Worm (Caenorhabditis elegans): ENCODE measurements around the gene ccdc-12.

Gene ccdc-12

ce11 chrIV:2542001-2542400 lies 47.0 kb upstream of the ccdc-12 start, which contains the start of gene sprr-3:
Gene sprr-3 (plus strand): TSS chrIV:2542301.
- no peak for TF ChIP-seq skn-1 (tag; optimal IDR thresholded peaks at IDR 0.05)
- no peak for TF ChIP-seq ZK546.5 (tag; optimal IDR thresholded peaks at IDR 0.05)
- no peak for TF ChIP-seq blmp-1 (tag; optimal IDR thresholded peaks at IDR 0.05; ENCODE audit: insufficient read depth)
- TF ChIP-seq nhr-11 (tag; optimal IDR thresholded peaks at IDR 0.05): no peak
- no peak for TF ChIP-seq crh-2 (tag; optimal IDR thresholded peaks at IDR 0.05)
- TF ChIP-seq nhr-10 (tag; optimal IDR thresholded peaks at IDR 0.05): no peak
- no peak for TF ChIP-seq lsy-2 (tag; optimal IDR thresholded peaks at IDR 0.05)
- no peak for TF ChIP-seq lin-13 (GFP tag; optimal IDR thresholded peaks at IDR 0.05)
- TF ChIP-seq aly-2 (tag; optimal IDR thresholded peaks at IDR 0.05): no peak
- TF ChIP-seq R02D3.7 (tag; optimal IDR thresholded peaks at IDR 0.05): no peak
- no peak for TF ChIP-seq sma-9 (GFP tag; optimal IDR thresholded peaks at IDR 0.05)
- no peak for TF ChIP-seq sma-9 (tag; optimal IDR thresholded peaks at IDR 0.05)
- no peak for TF ChIP-seq lin-11 (tag; optimal IDR thresholded peaks at IDR 0.05)
- TF ChIP-seq ztf-1 (GFP tag; conservative IDR thresholded peaks at IDR 0.05): no peak
- TF ChIP-seq elt-1 (tag; optimal IDR thresholded peaks at IDR 0.05): no peak
- no peak for TF ChIP-seq peb-1 (tag; optimal IDR thresholded peaks at IDR 0.05)
- TF ChIP-seq egl-27 (tag; optimal IDR thresholded peaks at IDR 0.05): no peak

- TF ChIP-seq R02D3.7 (tag; optimal IDR thresholded peaks at IDR 0.05) (no peak), unc-39 (tag; optimal IDR thresholded peaks at IDR 0.05) (no peak), sma-9 (GFP tag; optimal IDR thresholded peaks at IDR 0.05) (no peak), sma-9 (tag; optimal IDR thresholded peaks at IDR 0.05) (no peak), snpc-4 (tag; optimal IDR thresholded peaks at IDR 0.05) (no peak), mab-5 (tag; optimal IDR thresholded peaks at IDR 0.05) (no peak), nhr-25 (tag; optimal IDR thresholded peaks at IDR 0.05) (no peak), F13H6.1 (tag; optimal IDR thresholded peaks at IDR 0.05) (no peak), nhr-77 (tag; optimal IDR thresholded peaks at IDR 0.05) (no peak), elt-1 (tag; optimal IDR thresholded peaks at IDR 0.05) (no peak), aly-2 (tag; optimal IDR thresholded peaks at IDR 0.05) (no peak), sem-4 (tag; optimal IDR thresholded peaks at IDR 0.05) (no peak), unc-55 (GFP tag; optimal IDR thresholded peaks at IDR 0.05) (no peak), ZK546.5 (tag; optimal IDR thresholded peaks at IDR 0.05) (no peak), ceh-16 (tag; optimal IDR thresholded peaks at IDR 0.05) (no peak), ama-1 (optimal IDR thresholded peaks at IDR 0.05) (no peak)
Measured at ce11 chrIV:2537741-2538140, 42.8 kb upstream of the ccdc-12 start.

ce11 chrIV:2530285-2530684 lies 35.3 kb upstream of the ccdc-12 start:
- no peak for TF ChIP-seq nhr-23 (tag; optimal IDR thresholded peaks at IDR 0.05)
- no peak for TF ChIP-seq ztf-11 (tag; optimal IDR thresholded peaks at IDR 0.05)
- TF ChIP-seq dmd-4 (tag; optimal IDR thresholded peaks at IDR 0.05): no peak
- TF ChIP-seq unc-62 (GFP tag; optimal IDR thresholded peaks at IDR 0.05): no peak
- no peak for TF ChIP-seq lin-39 (tag; optimal IDR thresholded peaks at IDR 0.05)
- TF ChIP-seq nhr-21 (tag; optimal IDR thresholded peaks at IDR 0.05): no peak
- TF ChIP-seq blmp-1 (tag; optimal IDR thresholded peaks at IDR 0.05; ENCODE audit: insufficient read depth): no peak
- no peak for TF ChIP-seq crh-2 (tag; optimal IDR thresholded peaks at IDR 0.05)
- TF ChIP-seq nhr-6 (tag; optimal IDR thresholded peaks at IDR 0.05): no peak
- no peak for TF ChIP-seq elt-1 (tag; optimal IDR thresholded peaks at IDR 0.05)
- TF ChIP-seq nhr-129 (tag; optimal IDR thresholded peaks at IDR 0.05): no peak
- TF ChIP-seq snpc-4 (tag; optimal IDR thresholded peaks at IDR 0.05): no peak

- TF ChIP-seq mbf-1 (tag; optimal IDR thresholded peaks at IDR 0.05) (no peak), blmp-1 (tag; optimal IDR thresholded peaks at IDR 0.05; ENCODE audit: insufficient read depth) (no peak), nhr-23 (tag; optimal IDR thresholded peaks at IDR 0.05) (no peak), C34F6.9 (tag; optimal IDR thresholded peaks at IDR 0.05) (no peak), elt-1 (tag; optimal IDR thresholded peaks at IDR 0.05) (no peak), sma-9 (GFP tag; optimal IDR thresholded peaks at IDR 0.05) (no peak), sma-9 (tag; optimal IDR thresholded peaks at IDR 0.05) (no peak), nhr-6 (tag; optimal IDR thresholded peaks at IDR 0.05) (no peak), nhr-129 (tag; optimal IDR thresholded peaks at IDR 0.05) (no peak), nhr-21 (tag; optimal IDR thresholded peaks at IDR 0.05) (no peak), aly-2 (tag; optimal IDR thresholded peaks at IDR 0.05) (no peak), nhr-12 (tag; optimal IDR thresholded peaks at IDR 0.05) (no peak), ZK546.5 (tag; optimal IDR thresholded peaks at IDR 0.05) (no peak)
Measured at ce11 chrIV:2529281-2529680, 34.3 kb upstream of the ccdc-12 start.

Measured in whole organism, L2 larva.